Worm (Caenorhabditis elegans) whole organism, L3 larva: ENCODE data around the gene F47C12.8.

Source experiments
- R02D3.7 ChIP-seq: fragments of 150-350 bp; optimal IDR thresholded peaks from 2 replicates; lab custom pipeline; 2014; ENCODE audit warnings: missing biosample characterization, missing genetic modification characterization
- ceh-16 ChIP-seq: sonication (generic microtip); optimal IDR thresholded peaks from 2 replicates; lab custom pipeline; 2017; ENCODE audit warnings: missing biosample characterization, missing genetic modification characterization
- ceh-9 ChIP-seq: sonication (generic microtip); optimal IDR thresholded peaks from 2 replicates; lab custom pipeline; 2018; ENCODE audit warnings: missing biosample characterization, missing genetic modification characterization
- jun-1 ChIP-seq: fragments of 150-350 bp; optimal IDR thresholded peaks from 2 replicates; lab custom pipeline; 2014; ENCODE audit warnings: missing biosample characterization, missing genetic modification reagents, missing genetic modification characterization
- nfya-1 ChIP-seq: sonication (generic microtip); optimal IDR thresholded peaks from 2 replicates; lab custom pipeline; 2017; ENCODE audit warnings: missing genetic modification characterization, mild to moderate bottlenecking, missing compliant biosample characterization, antibody characterized with exemption, moderate library complexity; ENCODE audit not compliant: insufficient read depth
- nhr-28 ChIP-seq: fragments of 150-350 bp; optimal IDR thresholded peaks from 2 replicates; lab custom pipeline; 2014; ENCODE audit warnings: missing biosample characterization, missing genetic modification characterization
- unc-39 ChIP-seq: sonication (generic microtip); optimal IDR thresholded peaks from 4 replicates; lab custom pipeline; 2017; ENCODE audit warnings: missing biosample characterization, missing genetic modification characterization
- unc-62 ChIP-seq: fragments of 150-350 bp; sonication (generic microtip); optimal IDR thresholded peaks from 4 replicates; lab custom pipeline; 2014; ENCODE audit warnings: missing biosample characterization, missing genetic modification reagents, missing genetic modification characterization

ce11 chrIV:4030917-4031599 is 32.6 kb upstream of the F47C12.8 start:
- no peak for TF ChIP-seq nfya-1 (tag; lab: Kevin White, UChicago)
- TF ChIP-seq R02D3.7 = peak; percentile 28
- TF ChIP-seq ceh-9 (tag; lab: Kevin White, UChicago) = no peak
- peak; percentile 48 for TF ChIP-seq unc-62 (GFP tag; lab: Kevin White, UChicago)
- no peak for TF ChIP-seq unc-39 (tag; lab: Kevin White, UChicago)
- no peak for TF ChIP-seq ceh-16 (tag; lab: Kevin White, UChicago)
- TF ChIP-seq jun-1 (tag; lab: Kevin White, UChicago) = no peak
- TF ChIP-seq nhr-28 (tag; lab: Kevin White, UChicago) = no peak
